Worm (Caenorhabditis elegans) whole organism, L4/young adult: Measurements from ENCODE around the gene Y39A3B.7.

Experiments
- W03F9.2 ChIP-seq: fragments of 150-350 bp; optimal IDR thresholded peaks from 2 replicates; lab custom pipeline; 2014; ENCODE audit warnings: missing biosample characterization, missing genetic modification characterization
- dao-5 ChIP-seq: sonication (generic microtip); optimal IDR thresholded peaks from 2 replicates; lab custom pipeline; 2016; ENCODE audit warnings: missing genotype, missing genetic modification characterization, moderate library complexity, missing compliant biosample characterization
- him-1 ChIP-seq: sonication (generic microtip); optimal IDR thresholded peaks from 2 replicates; lab custom pipeline; 2016; ENCODE audit warnings: missing genotype, missing genetic modification reagents, missing genetic modification characterization, missing compliant biosample characterization

DNA sequence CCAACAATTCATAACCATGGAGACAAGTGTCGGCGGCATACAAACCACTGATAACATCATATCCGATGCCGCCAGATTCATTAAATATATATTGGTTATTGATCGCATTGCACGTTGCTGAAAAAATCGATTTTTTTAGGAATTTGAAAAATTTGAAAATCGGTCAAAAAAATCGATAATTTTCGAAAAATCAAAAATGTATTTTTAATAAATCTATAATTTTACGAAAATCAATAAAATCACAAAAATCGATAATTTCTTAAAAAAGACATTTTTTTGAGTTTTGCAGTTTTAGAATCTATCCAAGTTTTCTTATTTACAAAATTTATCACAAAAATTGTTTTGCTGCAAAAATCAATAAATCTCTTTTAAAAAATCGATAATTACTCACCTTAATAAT lies 30.7 kb upstream of the Y39A3B.7 start:
- TF ChIP-seq him-1 (no peak), dao-5 (no peak), W03F9.2 (tag; lab: Kevin White, UChicago) (no peak)
